Worm (Caenorhabditis elegans) whole organism, early embryonic: ENCODE results near the gene hlh-30.

ENCODE experiments used
- B0310.2 ChIP-seq: sonication (generic microtip); optimal IDR thresholded peaks from 2 replicates; lab custom pipeline; 2016; ENCODE audit warnings: mild to moderate bottlenecking, missing genetic modification characterization, missing compliant biosample characterization
- F13C5.2 ChIP-seq: sonication (generic microtip); optimal IDR thresholded peaks from 2 replicates; lab custom pipeline; 2017; ENCODE audit warnings: mild to moderate bottlenecking, missing genetic modification characterization, inconsistent platforms, missing compliant biosample characterization
- aly-1 ChIP-seq: sonication (generic microtip); optimal IDR thresholded peaks from 2 replicates; lab custom pipeline; 2016; ENCODE audit warnings: missing genetic modification characterization, missing compliant biosample characterization
- ama-1 ChIP-seq: fragments of 150-350 bp; optimal IDR thresholded peaks from 2 replicates; lab custom pipeline; 2014
- ceh-13 ChIP-seq: fragments of 200-800 bp; sonication (Bioruptor generic); optimal IDR thresholded peaks from 2 replicates; lab custom pipeline; 2018; ENCODE audit warnings: mild to moderate bottlenecking, missing genetic modification characterization, missing compliant biosample characterization
- ceh-36 ChIP-seq: sonication (generic microtip); optimal IDR thresholded peaks from 2 replicates; lab custom pipeline; 2016; ENCODE audit warnings: missing genetic modification characterization, inconsistent platforms, missing compliant biosample characterization
- ets-7 ChIP-seq: sonication (generic microtip); optimal IDR thresholded peaks from 2 replicates; lab custom pipeline; 2016; ENCODE audit warnings: missing genotype, missing genetic modification characterization, missing compliant biosample characterization
- flt-1 ChIP-seq: fragments of 200-800 bp; sonication (Bioruptor generic); IDR thresholded peaks from 2 replicates; pipeline ENCODE4 v1.3.6; 2022; ENCODE audit warnings: missing genetic modification characterization, missing compliant biosample characterization
- hmbx-1 ChIP-seq: sonication (generic microtip); optimal IDR thresholded peaks from 2 replicates; lab custom pipeline; 2016; ENCODE audit warnings: mild to moderate bottlenecking, missing genetic modification characterization, missing compliant biosample characterization
- hmg-4 ChIP-seq: fragments of 200-800 bp; sonication (Bioruptor generic); optimal IDR thresholded peaks from 2 replicates; lab custom pipeline; 2018; ENCODE audit warnings: mild to moderate bottlenecking, missing genetic modification characterization, missing compliant biosample characterization
- hnd-1 ChIP-seq: sonication (generic microtip); optimal IDR thresholded peaks from 2 replicates; lab custom pipeline; 2016; ENCODE audit warnings: missing genetic modification characterization, missing compliant biosample characterization
- pes-1 ChIP-seq: fragments of 200-800 bp; sonication (Bioruptor generic); IDR thresholded peaks from 2 replicates; pipeline ENCODE4 v1.3.6; 2022; ENCODE audit warnings: missing genetic modification reagents, missing genetic modification characterization, missing compliant biosample characterization
- scrt-1 ChIP-seq: fragments of 200-800 bp; sonication (Bioruptor generic); IDR thresholded peaks from 2 replicates; pipeline ENCODE4 v1.3.6; 2022; ENCODE audit warnings: missing genetic modification characterization, missing compliant biosample characterization
- sea-1 ChIP-seq: fragments of 200-800 bp; sonication (Bioruptor generic); conservative IDR thresholded peaks from 2 replicates; pipeline ENCODE4 v1.3.6; 2022; ENCODE audit warnings: missing genetic modification characterization, missing compliant biosample characterization
- tbx-11 ChIP-seq: fragments of 200-800 bp; sonication (Bioruptor generic); IDR thresholded peaks from 2 replicates; pipeline ENCODE4 v1.3.6; 2022; ENCODE audit warnings: missing genetic modification characterization, missing compliant biosample characterization
- tbx-37 ChIP-seq: fragments of 200-800 bp; sonication (Bioruptor generic); conservative IDR thresholded peaks from 2 replicates; pipeline ENCODE4 v1.3.6; 2022; ENCODE audit warnings: missing genetic modification reagents, missing genetic modification characterization, missing compliant biosample characterization
- tra-4 ChIP-seq: sonication (generic microtip); optimal IDR thresholded peaks from 2 replicates; lab custom pipeline; 2017; ENCODE audit warnings: missing genetic modification characterization, missing compliant biosample characterization

Gene hlh-30

DNA sequence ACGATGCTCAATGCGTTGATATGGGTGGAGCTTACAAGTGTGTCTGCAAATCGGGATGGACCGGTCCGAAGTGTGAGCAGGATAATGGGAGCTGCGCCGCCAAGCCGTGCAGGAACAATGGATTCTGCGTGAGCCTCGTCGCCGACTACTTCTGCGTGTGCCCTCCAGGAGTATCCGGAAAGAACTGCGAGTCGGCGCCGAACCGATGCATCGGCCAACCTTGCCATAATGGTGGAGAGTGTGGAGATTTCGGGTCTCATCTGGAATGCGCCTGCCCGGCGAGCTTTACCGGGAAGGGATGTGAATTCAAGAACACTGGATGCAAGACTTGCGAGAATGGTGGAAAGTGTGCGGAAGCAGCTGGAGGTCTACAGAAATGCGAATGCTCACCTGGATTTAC, 24.8 kb downstream of the hlh-30 start:
- TF ChIP-seq B0310.2 (tag; lab: Kevin White, UChicago) (no peak), tbx-37 (GFP tag; lab: Robert Waterston, UW) (no peak), hmbx-1 (tag; lab: Kevin White, UChicago) (no peak), aly-1 (tag; lab: Kevin White, UChicago) (no peak), sea-1 (GFP tag; lab: Robert Waterston, UW) (no peak), hmg-4 (no peak), flt-1 (GFP tag; lab: Robert Waterston, UW) (no peak), tbx-11 (GFP tag; lab: Robert Waterston, UW) (no peak), hnd-1 (tag; lab: Kevin White, UChicago) (no peak), ceh-13 (GFP tag; lab: Kevin White, UChicago) (no peak), pes-1 (GFP tag; lab: Robert Waterston, UW) (no peak), tra-4 (tag; lab: Kevin White, UChicago) (no peak), ceh-36 (tag; lab: Kevin White, UChicago) (no peak), F13C5.2 (tag; lab: Kevin White, UChicago) (no peak), ama-1 (lab: Kevin White, UChicago) (no peak)

ce11 chrIV:4008440-4008839, 26.3 kb downstream of the hlh-30 start:
- TF ChIP-seq hnd-1 (tag; lab: Kevin White, UChicago), result no peak
- no peak for TF ChIP-seq scrt-1
- no peak for TF ChIP-seq sea-1 (GFP tag; lab: Robert Waterston, UW)
- no peak for TF ChIP-seq flt-1 (GFP tag; lab: Robert Waterston, UW)

- TF ChIP-seq aly-1 (tag; lab: Kevin White, UChicago), result no peak
- no peak for TF ChIP-seq scrt-1
- TF ChIP-seq pes-1 (GFP tag; lab: Robert Waterston, UW), result no peak
- TF ChIP-seq hnd-1 (tag; lab: Kevin White, UChicago), result no peak
- TF ChIP-seq hmbx-1 (tag; lab: Kevin White, UChicago), result no peak
- TF ChIP-seq ceh-36 (tag; lab: Kevin White, UChicago), result no peak
- no peak for TF ChIP-seq tra-4 (tag; lab: Kevin White, UChicago)
- no peak for TF ChIP-seq flt-1 (GFP tag; lab: Robert Waterston, UW)
- no peak for TF ChIP-seq sea-1 (GFP tag; lab: Robert Waterston, UW)
- TF ChIP-seq ceh-13 (GFP tag; lab: Kevin White, UChicago), result no peak
- no peak for TF ChIP-seq tbx-37 (GFP tag; lab: Robert Waterston, UW)
- TF ChIP-seq tbx-11 (GFP tag; lab: Robert Waterston, UW), result no peak
- no peak for TF ChIP-seq F13C5.2 (tag; lab: Kevin White, UChicago)
These were observed 27.1 kb downstream of the hlh-30 start, which contains the start of gene W02C12.2 for ce11 chrIV:4007697-4008096. TSS of gene W02C12.2 (minus strand) at chrIV:4007973.

- TF ChIP-seq hmg-4 (no peak), pes-1 (GFP tag; lab: Robert Waterston, UW) (no peak), hmbx-1 (tag; lab: Kevin White, UChicago) (no peak), F13C5.2 (tag; lab: Kevin White, UChicago) (no peak), B0310.2 (tag; lab: Kevin White, UChicago) (no peak), tbx-11 (GFP tag; lab: Robert Waterston, UW) (no peak), ets-7 (no peak), hnd-1 (tag; lab: Kevin White, UChicago) (no peak), flt-1 (GFP tag; lab: Robert Waterston, UW) (no peak), ceh-13 (GFP tag; lab: Kevin White, UChicago) (no peak), ama-1 (lab: Kevin White, UChicago) (no peak), sea-1 (GFP tag; lab: Robert Waterston, UW) (no peak), aly-1 (tag; lab: Kevin White, UChicago) (no peak), ceh-36 (tag; lab: Kevin White, UChicago) (no peak), tra-4 (tag; lab: Kevin White, UChicago) (no peak), scrt-1 (no peak), tbx-37 (GFP tag; lab: Robert Waterston, UW) (no peak)
These were observed 29.6 kb downstream of the hlh-30 start for ce11 chrIV:4005166-4005565.

DNA sequence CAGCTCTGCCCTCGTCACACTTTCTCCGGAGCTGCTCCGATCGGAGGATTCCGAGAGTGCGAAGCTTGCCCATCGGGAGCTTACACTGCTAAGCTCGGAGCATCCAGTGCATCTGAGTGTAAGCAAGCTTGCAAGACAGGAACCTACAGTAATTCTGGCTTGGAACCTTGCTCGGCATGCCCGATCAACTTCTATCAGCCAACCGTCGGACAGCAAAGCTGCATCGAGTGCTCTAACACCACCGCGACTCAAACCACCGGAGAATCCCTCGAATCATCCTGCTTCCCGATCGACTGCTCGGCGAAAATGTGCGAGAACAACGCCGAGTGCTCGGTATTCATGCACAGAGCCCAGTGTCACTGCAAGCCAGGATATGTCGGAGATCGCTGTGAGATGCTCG, 30.5 kb downstream of the hlh-30 start:
- TF ChIP-seq tbx-37 (GFP tag; lab: Robert Waterston, UW) (no peak), hnd-1 (tag; lab: Kevin White, UChicago) (no peak), pes-1 (GFP tag; lab: Robert Waterston, UW) (no peak), F13C5.2 (tag; lab: Kevin White, UChicago) (no peak), ama-1 (lab: Kevin White, UChicago) (no peak), scrt-1 (no peak), aly-1 (tag; lab: Kevin White, UChicago) (no peak), ets-7 (no peak), tbx-11 (GFP tag; lab: Robert Waterston, UW) (no peak), sea-1 (GFP tag; lab: Robert Waterston, UW) (no peak), hmbx-1 (tag; lab: Kevin White, UChicago) (no peak), ceh-36 (tag; lab: Kevin White, UChicago) (no peak), B0310.2 (tag; lab: Kevin White, UChicago) (no peak)

ce11 chrIV:3999662-4000061, 35.1 kb downstream of the hlh-30 start:
- TF ChIP-seq F13C5.2 (tag; lab: Kevin White, UChicago), result no peak
- no peak for TF ChIP-seq flt-1 (GFP tag; lab: Robert Waterston, UW)
- no peak for TF ChIP-seq hnd-1 (tag; lab: Kevin White, UChicago)
- TF ChIP-seq ceh-36 (tag; lab: Kevin White, UChicago), result no peak
- TF ChIP-seq sea-1 (GFP tag; lab: Robert Waterston, UW), result no peak
- TF ChIP-seq tbx-11 (GFP tag; lab: Robert Waterston, UW), result no peak
- no peak for TF ChIP-seq pes-1 (GFP tag; lab: Robert Waterston, UW)
- TF ChIP-seq scrt-1, result no peak
- no peak for TF ChIP-seq hmg-4
- no peak for TF ChIP-seq aly-1 (tag; lab: Kevin White, UChicago)
- TF ChIP-seq ets-7, result no peak
- TF ChIP-seq hmbx-1 (tag; lab: Kevin White, UChicago), result no peak
- no peak for TF ChIP-seq ama-1 (lab: Kevin White, UChicago)

DNA sequence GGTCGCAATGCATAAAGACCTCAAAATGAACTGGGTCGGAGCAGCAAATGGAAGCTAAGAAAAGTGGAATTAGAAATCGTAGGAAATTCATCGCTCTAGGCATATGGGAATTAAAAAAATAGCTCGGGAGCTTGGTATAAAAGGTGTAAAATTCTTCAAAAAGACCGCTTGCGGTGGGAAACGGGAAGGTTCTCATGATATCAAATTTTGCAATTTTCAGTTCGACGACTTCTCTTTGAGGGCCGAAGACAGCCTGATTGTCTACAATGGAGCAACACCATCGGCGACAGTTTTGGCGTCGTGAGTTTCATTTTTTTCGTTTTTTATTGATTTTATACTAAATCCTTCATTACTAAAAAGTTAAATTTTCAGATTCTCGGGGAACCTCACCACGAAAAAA, 36.2 kb downstream of the hlh-30 start, which contains the start of gene F47C12.8:
Gene F47C12.8, minus strand, starts transcription at position 101 of the 400 bp plus-strand sequence.
- no peak for TF ChIP-seq hmbx-1 (tag; lab: Kevin White, UChicago)
- no peak for TF ChIP-seq pes-1 (GFP tag; lab: Robert Waterston, UW)
- no peak for TF ChIP-seq ceh-36 (tag; lab: Kevin White, UChicago)
- TF ChIP-seq flt-1 (GFP tag; lab: Robert Waterston, UW), result no peak
- no peak for TF ChIP-seq tbx-11 (GFP tag; lab: Robert Waterston, UW)
- no peak for TF ChIP-seq scrt-1
- TF ChIP-seq tra-4 (tag; lab: Kevin White, UChicago), result no peak
- TF ChIP-seq sea-1 (GFP tag; lab: Robert Waterston, UW), result no peak
- no peak for TF ChIP-seq ceh-13 (GFP tag; lab: Kevin White, UChicago)
- TF ChIP-seq tbx-37 (GFP tag; lab: Robert Waterston, UW), result no peak
- TF ChIP-seq ets-7, result no peak
- no peak for TF ChIP-seq ama-1 (lab: Kevin White, UChicago)
- TF ChIP-seq B0310.2 (tag; lab: Kevin White, UChicago), result no peak
- no peak for TF ChIP-seq aly-1 (tag; lab: Kevin White, UChicago)
- TF ChIP-seq hmg-4, result no peak
- TF ChIP-seq F13C5.2 (tag; lab: Kevin White, UChicago), result no peak
